Fruit fly (Drosophila melanogaster) whole organism, embryonic: ENCODE data around the gene CG6345.

Source experiments
- Aef1 ChIP-seq: fragments of 200-800 bp; sonication (Bioruptor generic); IDR thresholded peaks from 3 replicates; pipeline ENCODE4 v1.3.6; 2022; ENCODE audit warnings: missing biosample characterization, missing genetic modification characterization
- Asciz ChIP-seq: fragments of 200-800 bp; sonication (Bioruptor generic); optimal IDR thresholded peaks from 2 replicates; lab custom pipeline; 2017; ENCODE audit warnings: missing biosample characterization, mild to moderate bottlenecking, missing genetic modification characterization, missing genetic modification reagents
- Blimp-1 ChIP-seq: fragments of 200-800 bp; sonication (Bioruptor generic); optimal IDR thresholded peaks from 3 replicates; lab custom pipeline; 2018; ENCODE audit warnings: missing biosample characterization, missing genetic modification characterization, mild to moderate bottlenecking, moderate library complexity, missing genetic modification reagents
- CG10431 ChIP-seq: fragments of 200-800 bp; sonication (Bioruptor generic); optimal IDR thresholded peaks from 3 replicates; lab custom pipeline; 2018; ENCODE audit warnings: missing biosample characterization, mild to moderate bottlenecking, missing genetic modification characterization
- CG10959 ChIP-seq: fragments of 200-800 bp; sonication (Bioruptor generic); IDR thresholded peaks from 2 replicates; pipeline ENCODE4 v1.3.6; 2022; ENCODE audit warnings: missing biosample characterization, missing genetic modification characterization
- CG13287 ChIP-seq: fragments of 200-800 bp; sonication (Bioruptor generic); IDR thresholded peaks from 2 replicates; pipeline ENCODE4 v1.3.6; 2022; ENCODE audit warnings: missing biosample characterization, missing genetic modification characterization; ENCODE audit not compliant: partially characterized antibody
- CG17361 ChIP-seq: fragments of 200-800 bp; sonication (Bioruptor generic); IDR thresholded peaks from 3 replicates; pipeline ENCODE4 v1.3.6; 2022; ENCODE audit warnings: missing biosample characterization, missing genetic modification characterization
- CG18619 ChIP-seq: fragments of 200-800 bp; sonication (Bioruptor generic); optimal IDR thresholded peaks from 3 replicates; lab custom pipeline; 2017; ENCODE audit warnings: missing biosample characterization, mild to moderate bottlenecking, missing genetic modification characterization
- CG31441 ChIP-seq: fragments of 200-800 bp; sonication (Bioruptor generic); IDR thresholded peaks from 2 replicates; pipeline ENCODE4 v1.3.6; 2022; ENCODE audit warnings: missing biosample characterization, missing genetic modification characterization
- CG42726 ChIP-seq: fragments of 200-800 bp; sonication (Bioruptor generic); IDR thresholded peaks from 2 replicates; pipeline ENCODE4 v1.3.6; 2022; ENCODE audit warnings: missing biosample characterization, missing genetic modification characterization; ENCODE audit not compliant: partially characterized antibody
- CG6683 ChIP-seq: fragments of 200-800 bp; sonication (Bioruptor generic); optimal IDR thresholded peaks from 2 replicates; lab custom pipeline; 2017; ENCODE audit warnings: missing biosample characterization, mild to moderate bottlenecking, missing genetic modification characterization, missing genetic modification reagents
- CG7928 ChIP-seq: fragments of 200-800 bp; sonication (Bioruptor generic); optimal IDR thresholded peaks from 2 replicates; lab custom pipeline; 2017; ENCODE audit warnings: missing biosample characterization, mild to moderate bottlenecking, missing genetic modification characterization
- CG8478 ChIP-seq: fragments of >200 bp; optimal IDR thresholded peaks from 2 replicates; lab custom pipeline; 2018
- CG9797 ChIP-seq: fragments of 200-800 bp; sonication (Bioruptor generic); optimal IDR thresholded peaks from 3 replicates; lab custom pipeline; 2018; ENCODE audit warnings: missing biosample characterization, mild to moderate bottlenecking, missing genetic modification characterization
- Chrac-16 ChIP-seq: fragments of 200-800 bp; sonication (Bioruptor generic); optimal IDR thresholded peaks from 3 replicates; lab custom pipeline; 2016; ENCODE audit warnings: missing biosample characterization, missing genetic modification characterization
- D ChIP-seq, 2 experiments: fragments of 200-800 bp in 1 of 2; fragments of >200 bp in 1 of 2; sonication (Bioruptor generic) in 1 of 2; optimal IDR thresholded peaks; 2 replicates in 1 of 2; 3 replicates in 1 of 2; lab custom pipeline; 2017; ENCODE audit warnings: mild to moderate bottlenecking in 1 of 2, missing biosample characterization in 1 of 2, missing genetic modification characterization in 1 of 2, missing genetic modification reagents in 1 of 2
- Doc2 ChIP-seq: fragments of 200-800 bp; sonication (Bioruptor generic); IDR thresholded peaks from 2 replicates; pipeline ENCODE4 v1.3.6; 2022; ENCODE audit warnings: missing biosample characterization, missing genetic modification characterization
- Dref ChIP-seq: fragments of 200-800 bp; sonication (Bioruptor generic); IDR thresholded peaks from 2 replicates; pipeline ENCODE4 v1.3.6; 2022; ENCODE audit warnings: missing biosample characterization, missing genetic modification characterization
- ERR ChIP-seq: fragments of 200-800 bp; sonication (Bioruptor generic); optimal IDR thresholded peaks from 2 replicates; lab custom pipeline; 2016; ENCODE audit warnings: missing biosample characterization, missing genetic modification characterization
- Ets97D ChIP-seq: fragments of 200-800 bp; sonication (Bioruptor generic); optimal IDR thresholded peaks from 3 replicates; lab custom pipeline; 2016; ENCODE audit warnings: missing biosample characterization, missing genetic modification characterization
- Fer1 ChIP-seq: fragments of 200-800 bp; sonication (Bioruptor generic); optimal IDR thresholded peaks from 2 replicates; lab custom pipeline; 2017; ENCODE audit warnings: missing biosample characterization, mild to moderate bottlenecking, missing genetic modification characterization
- Hand ChIP-seq: fragments of 200-800 bp; sonication (Bioruptor generic); optimal IDR thresholded peaks from 2 replicates; lab custom pipeline; 2017; ENCODE audit warnings: mild to moderate bottlenecking, missing biosample characterization, missing genetic modification reagents, missing genetic modification characterization
- Hsf ChIP-seq: fragments of 200-800 bp; sonication (Bioruptor generic); optimal IDR thresholded peaks from 3 replicates; lab custom pipeline; 2016; ENCODE audit warnings: missing biosample characterization, missing genetic modification characterization
- NC2α ChIP-seq: fragments of 200-800 bp; sonication (Bioruptor generic); optimal IDR thresholded peaks from 2 replicates; lab custom pipeline; 2016; ENCODE audit warnings: missing biosample characterization, missing genetic modification characterization
- NC2β ChIP-seq: fragments of 200-800 bp; sonication (Bioruptor generic); optimal IDR thresholded peaks from 2 replicates; lab custom pipeline; 2016; ENCODE audit warnings: missing biosample characterization, missing genetic modification characterization
- Opbp ChIP-seq: fragments of 200-800 bp; sonication (Bioruptor generic); IDR thresholded peaks from 3 replicates; pipeline ENCODE4 v1.3.6; 2022; ENCODE audit warnings: missing biosample characterization, missing genetic modification characterization; ENCODE audit not compliant: partially characterized antibody
- YL-1 ChIP-seq: fragments of 200-800 bp; sonication (Bioruptor generic); optimal IDR thresholded peaks from 3 replicates; lab custom pipeline; 2017; ENCODE audit warnings: missing biosample characterization, mild to moderate bottlenecking, missing genetic modification characterization
- ato ChIP-seq: fragments of 200-800 bp; sonication (Bioruptor generic); IDR thresholded peaks from 2 replicates; pipeline ENCODE4 v1.3.6; 2022; ENCODE audit warnings: missing biosample characterization, missing genetic modification characterization; ENCODE audit not compliant: partially characterized antibody
- az2 ChIP-seq: fragments of 200-800 bp; sonication (Bioruptor generic); optimal IDR thresholded peaks from 3 replicates; lab custom pipeline; 2016; ENCODE audit warnings: missing biosample characterization, missing genetic modification characterization
- bigmax ChIP-seq: fragments of 200-800 bp; sonication (Bioruptor generic); optimal IDR thresholded peaks from 2 replicates; lab custom pipeline; 2018; ENCODE audit warnings: missing biosample characterization, mild to moderate bottlenecking, missing genetic modification characterization
- chn ChIP-seq: fragments of 200-800 bp; sonication (Bioruptor generic); optimal IDR thresholded peaks from 2 replicates; lab custom pipeline; 2016; ENCODE audit warnings: missing biosample characterization, missing genetic modification characterization
- crp ChIP-seq, 2 experiments: fragments of 200-800 bp; sonication (Bioruptor generic); optimal IDR thresholded peaks; 2 replicates in 1 of 2; 3 replicates in 1 of 2; lab custom pipeline; 2017; ENCODE audit warnings: missing biosample characterization in 2 of 2, missing genetic modification characterization in 2 of 2, mild to moderate bottlenecking in 1 of 2, moderate library complexity in 1 of 2
- fd96Cb ChIP-seq: fragments of 200-800 bp; sonication (Bioruptor generic); optimal IDR thresholded peaks from 2 replicates; lab custom pipeline; 2018; ENCODE audit warnings: missing biosample characterization, mild to moderate bottlenecking, missing genetic modification characterization, moderate library complexity
- fu2 ChIP-seq: fragments of 200-800 bp; sonication (Bioruptor generic); optimal IDR thresholded peaks from 2 replicates; lab custom pipeline; 2016; ENCODE audit warnings: missing biosample characterization, missing genetic modification characterization
- gem ChIP-seq: fragments of 200-800 bp; sonication (Bioruptor generic); optimal IDR thresholded peaks from 2 replicates; lab custom pipeline; 2019; ENCODE audit warnings: missing biosample characterization, mild to moderate bottlenecking, missing genetic modification characterization, moderate library complexity
- ham ChIP-seq: fragments of 200-800 bp; sonication (Bioruptor generic); IDR thresholded peaks from 2 replicates; pipeline ENCODE4 v1.3.6; 2022; ENCODE audit warnings: missing biosample characterization, missing genetic modification characterization
- her ChIP-seq: fragments of 200-800 bp; sonication (Bioruptor generic); optimal IDR thresholded peaks from 2 replicates; lab custom pipeline; 2016; ENCODE audit warnings: missing biosample characterization, missing genetic modification characterization
- kay ChIP-seq: fragments of 200-800 bp; sonication (Bioruptor generic); optimal IDR thresholded peaks from 2 replicates; lab custom pipeline; 2016; ENCODE audit warnings: missing biosample characterization, missing genetic modification characterization
- oc ChIP-seq: fragments of 200-800 bp; sonication (Bioruptor generic); optimal IDR thresholded peaks from 2 replicates; lab custom pipeline; 2018; ENCODE audit warnings: missing biosample characterization, mild to moderate bottlenecking, missing genetic modification characterization, moderate library complexity
- phol ChIP-seq: fragments of 200-800 bp; sonication (Bioruptor generic); optimal IDR thresholded peaks from 3 replicates; lab custom pipeline; 2018; ENCODE audit warnings: missing biosample characterization, mild to moderate bottlenecking, missing genetic modification characterization, moderate library complexity
- pita ChIP-seq: fragments of 200-800 bp; sonication (Bioruptor generic); optimal IDR thresholded peaks from 2 replicates; lab custom pipeline; 2017; ENCODE audit warnings: missing biosample characterization, mild to moderate bottlenecking, missing genetic modification characterization
- repo ChIP-seq: fragments of 200-800 bp; sonication (Bioruptor generic); optimal IDR thresholded peaks from 2 replicates; lab custom pipeline; 2016; ENCODE audit warnings: missing biosample characterization, missing genetic modification characterization
- sqz ChIP-seq: fragments of 200-800 bp; sonication (Bioruptor generic); optimal IDR thresholded peaks from 3 replicates; lab custom pipeline; 2018; ENCODE audit warnings: missing biosample characterization, mild to moderate bottlenecking, missing genetic modification characterization
- tio ChIP-seq: fragments of 200-800 bp; sonication (Bioruptor generic); optimal IDR thresholded peaks from 2 replicates; lab custom pipeline; 2017; ENCODE audit warnings: missing biosample characterization, missing genetic modification characterization, inconsistent platforms
- trh ChIP-seq: fragments of 200-800 bp; sonication (Bioruptor generic); optimal IDR thresholded peaks from 2 replicates; lab custom pipeline; 2016; ENCODE audit warnings: missing biosample characterization, missing genetic modification characterization
- unpg ChIP-seq: fragments of 200-800 bp; sonication (Bioruptor generic); optimal IDR thresholded peaks from 3 replicates; lab custom pipeline; 2018; ENCODE audit warnings: missing biosample characterization, mild to moderate bottlenecking, missing genetic modification characterization, moderate library complexity
- vnd ChIP-seq: fragments of 200-800 bp; sonication (Bioruptor generic); IDR thresholded peaks from 3 replicates; pipeline ENCODE4 v1.3.6; 2022; ENCODE audit warnings: missing biosample characterization, missing genetic modification characterization; ENCODE audit not compliant: partially characterized antibody
- vvl ChIP-seq: fragments of 200-800 bp; sonication (Bioruptor generic); IDR thresholded peaks from 2 replicates; pipeline ENCODE4 v1.3.6; 2022; ENCODE audit warnings: missing biosample characterization, missing genetic modification characterization

The CG6345 gene

dm6 chr3R:10412550-10413459 lies 3.0 kb downstream of the CG6345 start, which contains the start of the genes Irp-1B and Rrp46 (continued):
- TF ChIP-seq YL-1 (GFP tag; lab: Kevin White, UChicago) (no peak), Doc2 (GFP tag; lab: Robert Waterston, UW) (no peak), NC2β (GFP tag; lab: Kevin White, UChicago) (no peak), ham (GFP tag; lab: Robert Waterston, UW) (no peak), CG10959 (GFP tag; lab: Robert Waterston, UW) (no peak), tio (GFP tag; lab: Kevin White, UChicago) (no peak), phol (tag; lab: Kevin White, UChicago) (peak; percentile 33), CG31441 (GFP tag; lab: Robert Waterston, UW) (0 out of 2 replicates have a peak, but pooled peaks have one; percentile 17), crp (GFP tag; optimal IDR thresholded peaks at IDR 0.05; lab: Kevin White, UChicago) (no peak), pita (GFP tag; lab: Kevin White, UChicago) (no peak), vvl (GFP tag; lab: Robert Waterston, UW) (no peak), Hsf (GFP tag; lab: Kevin White, UChicago) (no peak), Hand (GFP tag; lab: Kevin White, UChicago) (no peak), CG6683 (GFP tag; lab: Kevin White, UChicago) (no peak), CG10431 (GFP tag; lab: Kevin White, UChicago) (no peak), CG18619 (no peak), trh (no peak), CG9797 (GFP tag; lab: Kevin White, UChicago) (no peak), CG42726 (GFP tag; lab: Robert Waterston, UW) (peak; percentile 69; the same call in 1 of the 2 replicates), CG7928 (GFP tag; lab: Kevin White, UChicago) (no peak), Chrac-16 (GFP tag; lab: Kevin White, UChicago) (no peak), CG8478 (no peak), ato (GFP tag; lab: Robert Waterston, UW) (peak; percentile 96), Opbp (peak; percentile 91; the same call in 2 of the 3 replicates), fu2 (GFP tag; lab: Kevin White, UChicago) (no peak), Ets97D (GFP tag; lab: Kevin White, UChicago) (no peak), oc (no peak), az2 (no peak), Asciz (no peak), kay (no peak), CG17361 (no peak), Fer1 (GFP tag; lab: Kevin White, UChicago) (no peak), unpg (GFP tag; lab: Kevin White, UChicago) (no peak), bigmax (GFP tag; lab: Kevin White, UChicago) (no peak), her (GFP tag; lab: Kevin White, UChicago) (no peak), Dref (GFP tag; lab: Robert Waterston, UW) (peak; percentile 88), sqz (no peak), CG13287 (GFP tag; lab: Robert Waterston, UW) (peak; percentile 94), NC2α (GFP tag; lab: Kevin White, UChicago) (no peak), Aef1 (GFP tag; lab: Robert Waterston, UW) (no peak), D (optimal IDR thresholded peaks at IDR 0.05; lab: Kevin White, UChicago) (no peak), D (GFP tag; optimal IDR thresholded peaks at IDR 0.05; lab: Kevin White, UChicago) (no peak), gem (no peak), repo (no peak), fd96Cb (no peak), chn (GFP tag; lab: Kevin White, UChicago) (no peak), ERR (no peak), vnd (GFP tag; lab: Robert Waterston, UW) (peak; percentile 92), Blimp-1 (GFP tag; lab: Kevin White, UChicago) (peak; percentile 51)
